Worm (Caenorhabditis elegans): Measurements from ENCODE around the gene prmt-6.

Gene prmt-6

DNA sequence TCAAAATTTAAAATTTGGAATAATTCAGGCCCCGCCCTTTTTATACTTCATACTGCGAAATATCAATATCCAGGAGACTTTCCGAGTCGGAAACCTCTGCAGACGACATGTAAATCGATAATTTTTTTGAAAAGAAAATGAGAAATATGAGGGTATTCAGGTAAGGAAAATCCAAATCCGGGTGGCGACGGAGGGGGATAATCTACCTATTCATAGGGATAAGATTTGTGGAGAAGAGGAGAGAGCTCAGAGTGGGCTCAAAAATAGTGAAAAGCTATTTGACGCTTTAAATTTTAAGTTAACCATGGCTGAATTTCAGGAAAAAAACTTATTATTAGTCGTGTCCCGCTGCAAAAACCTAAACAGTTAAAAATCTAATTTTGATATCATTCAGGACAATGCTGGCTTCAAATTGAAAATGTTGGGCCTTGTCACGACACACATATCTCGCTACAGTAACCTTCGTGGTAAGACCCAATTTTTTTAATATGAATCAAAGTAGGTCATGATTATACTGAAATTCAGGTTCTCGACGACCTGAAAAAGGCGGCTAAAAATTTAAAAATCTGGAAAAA is 19.4 kb upstream of the prmt-6 start, which contains the start of gene che-6:
Gene che-6 (minus strand): TSS at position 109 of the 575 bp plus-strand sequence.
- TF ChIP-seq mdl-1 (tag; optimal IDR thresholded peaks at IDR 0.05) (no peak), lin-13 (GFP tag; optimal IDR thresholded peaks at IDR 0.05) (peak; percentile 6), lsy-2 (tag; optimal IDR thresholded peaks at IDR 0.05) (peak in 1 of 2 experiments; percentile 3), unc-39 (tag; optimal IDR thresholded peaks at IDR 0.05) (no peak), nhr-11 (tag; optimal IDR thresholded peaks at IDR 0.05) (no peak), ZK546.5 (tag; optimal IDR thresholded peaks at IDR 0.05) (no peak), lin-39 (tag; optimal IDR thresholded peaks at IDR 0.05) (no peak)

DNA sequence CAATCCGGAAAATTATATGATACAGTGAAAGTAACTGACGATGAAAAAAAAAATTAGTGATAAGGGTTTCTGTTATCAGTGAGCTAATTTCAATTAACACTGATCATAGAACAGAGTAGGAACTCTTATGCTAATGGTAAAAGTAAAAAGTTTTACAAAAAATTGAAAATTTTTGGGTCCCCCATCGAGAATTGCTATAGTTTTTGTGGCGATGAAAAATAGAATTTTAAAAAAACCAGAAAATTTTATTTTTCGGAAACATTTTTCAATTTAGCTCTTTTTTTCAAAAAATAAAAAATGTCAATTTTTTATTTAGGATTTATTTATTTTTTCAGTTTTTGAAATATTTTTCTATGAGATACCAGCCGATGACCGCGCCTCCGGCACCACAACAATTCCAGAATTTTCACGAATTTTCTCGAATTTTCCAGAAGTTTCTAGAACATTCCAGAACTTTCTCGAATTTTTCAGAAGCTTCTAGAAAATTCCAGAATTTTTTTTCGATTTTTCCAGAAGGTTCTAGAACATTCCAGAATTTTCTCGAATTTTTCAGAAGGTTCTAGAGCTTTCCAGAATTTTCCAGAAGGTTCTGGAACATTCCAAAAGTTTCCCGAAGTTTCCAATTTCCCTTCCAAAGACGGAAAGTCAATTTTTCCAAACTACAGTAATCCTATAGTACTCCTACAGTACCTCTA is 17.3 kb upstream of the prmt-6 start, which contains the start of gene C23H5.8:
Gene C23H5.8 (minus strand): TSS at position 51 of the 695 bp plus-strand sequence.
- TF ChIP-seq nhr-129 (tag; optimal IDR thresholded peaks at IDR 0.05) (no peak), fos-1 (tag; optimal IDR thresholded peaks at IDR 0.05) (peak; percentile 5), unc-39 (tag; optimal IDR thresholded peaks at IDR 0.05) (no peak)

DNA sequence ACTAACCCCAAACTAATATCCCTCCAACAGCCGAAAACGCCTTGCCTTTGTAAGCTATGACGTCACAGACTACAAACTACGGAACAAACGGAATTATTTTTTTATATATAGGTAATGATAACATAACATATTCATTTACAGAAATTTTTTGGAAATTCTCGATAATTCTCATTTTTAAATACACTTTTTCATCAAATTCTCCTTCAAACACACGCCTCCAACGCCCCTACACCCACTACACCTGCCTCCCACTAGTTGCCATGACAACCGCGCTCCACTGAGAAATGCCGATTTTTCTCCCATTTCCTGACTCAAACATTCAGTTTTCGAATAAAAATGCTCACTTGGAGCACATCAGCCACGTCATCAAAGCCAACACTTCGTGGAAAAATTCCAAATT is 16.4 kb upstream of the prmt-6 start, which contains the start of gene xbx-4:
Gene xbx-4 (plus strand): TSS at position 301 of the 400 bp plus-strand sequence.
- TF ChIP-seq ama-1 (optimal IDR thresholded peaks at IDR 0.05) (no peak), sma-9 (GFP tag; optimal IDR thresholded peaks at IDR 0.05) (no peak), sma-9 (tag; optimal IDR thresholded peaks at IDR 0.05) (no peak), aly-2 (tag; optimal IDR thresholded peaks at IDR 0.05) (no peak), nhr-23 (tag; optimal IDR thresholded peaks at IDR 0.05) (no peak), mab-5 (tag; optimal IDR thresholded peaks at IDR 0.05) (no peak), nhr-10 (tag; optimal IDR thresholded peaks at IDR 0.05) (no peak), elt-1 (tag; optimal IDR thresholded peaks at IDR 0.05) (no peak), dmd-4 (tag; optimal IDR thresholded peaks at IDR 0.05) (no peak), unc-55 (GFP tag; optimal IDR thresholded peaks at IDR 0.05) (no peak), lin-11 (tag; optimal IDR thresholded peaks at IDR 0.05) (no peak), nhr-12 (tag; optimal IDR thresholded peaks at IDR 0.05) (no peak), ceh-16 (tag; optimal IDR thresholded peaks at IDR 0.05) (no peak), ZK546.5 (tag; optimal IDR thresholded peaks at IDR 0.05) (no peak)

DNA sequence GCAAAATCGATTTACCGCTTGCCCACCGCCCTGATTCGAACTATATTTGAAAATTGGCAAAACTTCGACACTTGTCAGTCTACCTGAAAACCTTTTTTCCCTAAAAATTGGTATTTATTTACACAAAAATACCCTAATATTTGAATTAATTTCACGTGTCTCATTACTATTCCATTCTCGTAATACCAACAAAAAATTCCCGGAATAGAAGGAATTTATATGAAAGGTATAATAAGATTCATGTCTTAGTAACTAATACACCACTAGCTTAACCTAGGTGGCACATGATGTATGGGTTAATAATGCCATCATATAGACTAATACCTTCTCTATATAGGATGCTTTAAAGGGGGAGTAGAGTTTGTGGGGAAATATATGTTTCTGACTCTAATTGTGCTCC is 13.5 kb upstream of the prmt-6 start:
- TF ChIP-seq lin-11 (tag; optimal IDR thresholded peaks at IDR 0.05) (no peak), Y55F3AM.14 (GFP tag; optimal IDR thresholded peaks at IDR 0.05) (no peak), lin-13 (GFP tag; optimal IDR thresholded peaks at IDR 0.05) (no peak), nhr-11 (tag; optimal IDR thresholded peaks at IDR 0.05) (no peak), zag-1 (tag; optimal IDR thresholded peaks at IDR 0.05) (no peak), aly-2 (tag; optimal IDR thresholded peaks at IDR 0.05) (no peak), mbf-1 (tag; optimal IDR thresholded peaks at IDR 0.05) (no peak)

DNA sequence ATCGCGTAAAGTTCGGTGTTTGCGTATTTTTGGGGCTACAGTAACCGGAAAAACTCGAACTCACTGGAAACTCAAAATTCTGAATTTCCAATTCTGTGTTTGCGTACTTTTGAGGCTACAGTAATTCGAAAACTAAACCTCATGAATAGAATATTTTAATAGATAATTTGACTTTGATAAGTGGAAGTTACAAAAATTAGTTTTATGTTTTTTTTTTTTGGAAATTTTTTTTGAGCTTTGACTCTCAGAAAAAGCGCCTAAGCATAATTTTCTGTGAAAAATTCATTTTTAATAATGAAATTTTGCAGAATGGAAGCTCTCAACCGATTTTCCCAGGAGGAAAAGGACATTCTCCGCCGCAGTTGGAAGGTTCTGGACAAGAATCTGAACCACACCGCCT is 8.3 kb upstream of the prmt-6 start, which contains the start of gene glb-7:
Gene glb-7 (plus strand): TSS at position 301 of the 400 bp plus-strand sequence.
- TF ChIP-seq mab-5 (tag; optimal IDR thresholded peaks at IDR 0.05) (no peak), ztf-11 (tag; optimal IDR thresholded peaks at IDR 0.05) (no peak), unc-62 (GFP tag; optimal IDR thresholded peaks at IDR 0.05) (no peak), ceh-16 (tag; optimal IDR thresholded peaks at IDR 0.05) (no peak), egl-27 (tag; optimal IDR thresholded peaks at IDR 0.05) (no peak), nhr-10 (tag; optimal IDR thresholded peaks at IDR 0.05) (no peak), F13H6.1 (tag; optimal IDR thresholded peaks at IDR 0.05) (no peak), skn-1 (tag; optimal IDR thresholded peaks at IDR 0.05) (no peak), snpc-4 (tag; optimal IDR thresholded peaks at IDR 0.05) (no peak), nhr-12 (tag; optimal IDR thresholded peaks at IDR 0.05) (no peak)

DNA sequence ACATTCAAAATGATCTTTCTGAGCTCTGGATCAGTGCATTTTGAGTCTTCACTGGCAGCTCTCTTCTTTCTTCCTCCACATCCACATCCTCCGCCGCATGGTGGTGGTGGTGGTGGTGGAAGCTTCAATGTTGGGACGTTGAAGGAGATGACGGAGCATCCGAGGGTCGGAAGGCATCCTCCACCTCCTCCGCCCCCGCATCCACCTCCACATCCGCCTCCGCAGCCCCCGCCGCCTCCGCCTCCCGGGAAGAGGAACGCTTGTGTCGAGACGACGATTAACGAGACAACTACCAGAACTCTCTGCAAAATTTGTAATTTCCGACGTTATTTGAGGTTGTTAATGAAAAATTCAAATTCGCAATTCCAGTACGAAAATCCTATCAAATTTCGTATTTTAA is 3.4 kb upstream of the prmt-6 start:
- TF ChIP-seq ztf-11 (tag; optimal IDR thresholded peaks at IDR 0.05) (no peak), nhr-6 (tag; optimal IDR thresholded peaks at IDR 0.05) (no peak), mbf-1 (tag; optimal IDR thresholded peaks at IDR 0.05) (no peak), C34F6.9 (tag; optimal IDR thresholded peaks at IDR 0.05) (no peak), peb-1 (tag; optimal IDR thresholded peaks at IDR 0.05) (no peak), lin-39 (tag; optimal IDR thresholded peaks at IDR 0.05) (no peak), ZK546.5 (tag; optimal IDR thresholded peaks at IDR 0.05) (no peak), alr-1 (tag; optimal IDR thresholded peaks at IDR 0.05) (no peak), sem-4 (tag; optimal IDR thresholded peaks at IDR 0.05) (no peak), R02D3.7 (tag; optimal IDR thresholded peaks at IDR 0.05) (no peak), aly-2 (tag; optimal IDR thresholded peaks at IDR 0.05) (no peak), sma-3 (GFP tag; optimal IDR thresholded peaks at IDR 0.05) (no peak), ceh-82 (tag; optimal IDR thresholded peaks at IDR 0.05) (no peak), mdl-1 (tag; optimal IDR thresholded peaks at IDR 0.05) (no peak), F13H6.1 (tag; optimal IDR thresholded peaks at IDR 0.05) (no peak), lin-13 (GFP tag; optimal IDR thresholded peaks at IDR 0.05) (no peak), fos-1 (tag; optimal IDR thresholded peaks at IDR 0.05) (no peak), gmeb-1 (tag; optimal IDR thresholded peaks at IDR 0.05) (no peak), unc-62 (GFP tag; optimal IDR thresholded peaks at IDR 0.05) (no peak), nhr-21 (tag; optimal IDR thresholded peaks at IDR 0.05) (no peak)
